Worm (Caenorhabditis elegans): ENCODE data around the gene gob-1.

- TF ChIP-seq zip-5 (tag; optimal IDR thresholded peaks at IDR 0.05): no peak
- TF ChIP-seq nhr-11 (tag; optimal IDR thresholded peaks at IDR 0.05): no peak
- no peak for TF ChIP-seq elt-2 (tag; optimal IDR thresholded peaks at IDR 0.05)
- no peak for TF ChIP-seq unc-42 (tag; optimal IDR thresholded peaks at IDR 0.05)
- TF ChIP-seq hlh-8 (tag; optimal IDR thresholded peaks at IDR 0.05): no peak
- TF ChIP-seq ama-1 (optimal IDR thresholded peaks at IDR 0.05): no peak
These were observed 45.9 kb downstream of the gob-1 start for ce11 chrX:15539299-15539698.

All from whole organism, late embryonic.